Fruit fly (Drosophila melanogaster) whole organism, embryonic: ENCODE data around the gene kni.

Source experiments
- Atf3 ChIP-seq: fragments of 200-800 bp; sonication (Bioruptor generic); optimal IDR thresholded peaks from 3 replicates; lab custom pipeline; 2016; ENCODE audit warnings: missing biosample characterization, missing genetic modification characterization
- Awh ChIP-seq: fragments of 200-800 bp; sonication (Bioruptor generic); IDR thresholded peaks from 2 replicates; pipeline ENCODE4, ENCODE4 v1.3.6; 2022; ENCODE audit warnings: missing biosample characterization, missing genetic modification characterization
- CG10209 ChIP-seq: fragments of 200-800 bp; sonication (Bioruptor generic); optimal IDR thresholded peaks from 3 replicates; lab custom pipeline; 2017; ENCODE audit warnings: missing biosample characterization, mild to moderate bottlenecking, missing genetic modification characterization, missing genetic modification reagents
- CG10274 ChIP-seq: fragments of 200-800 bp; sonication (Bioruptor generic); optimal IDR thresholded peaks from 3 replicates; lab custom pipeline; 2017; ENCODE audit warnings: missing biosample characterization, mild to moderate bottlenecking, missing genetic modification characterization
- CG12769 ChIP-seq: fragments of 200-800 bp; sonication (Bioruptor generic); optimal IDR thresholded peaks from 2 replicates; lab custom pipeline; 2019; ENCODE audit warnings: missing biosample characterization, mild to moderate bottlenecking, missing genetic modification characterization, moderate library complexity
- CG13894 ChIP-seq: fragments of 200-800 bp; sonication (Bioruptor generic); optimal IDR thresholded peaks from 3 replicates; lab custom pipeline; 2018; ENCODE audit warnings: missing biosample characterization, mild to moderate bottlenecking, missing genetic modification characterization, moderate library complexity
- CG1603 ChIP-seq: fragments of 200-800 bp; sonication (Bioruptor generic); optimal IDR thresholded peaks from 2 replicates; lab custom pipeline; 2019; ENCODE audit warnings: missing biosample characterization, mild to moderate bottlenecking, missing genetic modification characterization, moderate library complexity
- CG16813 ChIP-seq: fragments of 200-800 bp; sonication (Bioruptor generic); IDR thresholded peaks from 3 replicates; pipeline ENCODE4 v1.3.6; 2022; ENCODE audit warnings: missing biosample characterization, missing genetic modification characterization; ENCODE audit not compliant: partially characterized antibody
- CG1832 ChIP-seq: fragments of 200-800 bp; sonication (Bioruptor generic); optimal IDR thresholded peaks from 2 replicates; lab custom pipeline; 2017; ENCODE audit warnings: missing biosample characterization, mild to moderate bottlenecking, missing genetic modification characterization, inconsistent platforms
- CG2116 ChIP-seq: fragments of 200-800 bp; sonication (Bioruptor generic); optimal IDR thresholded peaks from 3 replicates; lab custom pipeline; 2018; ENCODE audit warnings: missing biosample characterization, mild to moderate bottlenecking, missing genetic modification characterization
- CG30020 ChIP-seq: fragments of 200-800 bp; optimal IDR thresholded peaks from 2 replicates; lab custom pipeline; 2019; ENCODE audit warnings: missing biosample characterization, mild to moderate bottlenecking, missing genetic modification characterization, moderate library complexity
- CG31388 ChIP-seq: fragments of 200-800 bp; sonication (Bioruptor generic); optimal IDR thresholded peaks from 2 replicates; lab custom pipeline; 2016; ENCODE audit warnings: missing biosample characterization, missing genetic modification characterization
- CG3163 ChIP-seq: fragments of 200-800 bp; sonication (Bioruptor generic); optimal IDR thresholded peaks from 3 replicates; lab custom pipeline; 2016; ENCODE audit warnings: missing biosample characterization, missing genetic modification characterization
- CG33557 ChIP-seq: fragments of 200-800 bp; sonication (Bioruptor generic); optimal IDR thresholded peaks from 2 replicates; lab custom pipeline; 2019; ENCODE audit warnings: missing biosample characterization, mild to moderate bottlenecking, missing genetic modification characterization, moderate library complexity
- CG42726 ChIP-seq: fragments of 200-800 bp; sonication (Bioruptor generic); IDR thresholded peaks from 2 replicates; pipeline ENCODE4 v1.3.6; 2022; ENCODE audit warnings: missing biosample characterization, missing genetic modification characterization; ENCODE audit not compliant: partially characterized antibody
- CG6175 ChIP-seq: fragments of 200-800 bp; sonication (Bioruptor generic); IDR thresholded peaks from 3 replicates; pipeline ENCODE4 v1.3.6; 2022; ENCODE audit warnings: missing biosample characterization, missing genetic modification characterization
- CG6254 ChIP-seq: fragments of 200-800 bp; sonication (Bioruptor generic); optimal IDR thresholded peaks from 3 replicates; lab custom pipeline; 2017; ENCODE audit warnings: mild to moderate bottlenecking, missing biosample characterization, missing genetic modification reagents, missing genetic modification characterization
- CG6683 ChIP-seq: fragments of 200-800 bp; sonication (Bioruptor generic); optimal IDR thresholded peaks from 2 replicates; lab custom pipeline; 2017; ENCODE audit warnings: missing biosample characterization, mild to moderate bottlenecking, missing genetic modification characterization, missing genetic modification reagents
- CG7556 ChIP-seq: fragments of 200-800 bp; sonication (Bioruptor generic); optimal IDR thresholded peaks from 2 replicates; lab custom pipeline; 2017; ENCODE audit warnings: missing biosample characterization, mild to moderate bottlenecking, missing genetic modification characterization
- CG9932 ChIP-seq: fragments of 200-800 bp; sonication (Bioruptor generic); IDR thresholded peaks from 2 replicates; pipeline ENCODE4 v1.3.6; 2022; ENCODE audit warnings: missing biosample characterization, missing genetic modification characterization
- Ets65A ChIP-seq: fragments of 200-800 bp; sonication (Bioruptor generic); peaks from one replicate; lab custom pipeline; 2016; ENCODE audit warnings: missing biosample characterization, missing genetic modification characterization
- Fer3 ChIP-seq: fragments of 200-800 bp; sonication (Bioruptor generic); optimal IDR thresholded peaks from 2 replicates; lab custom pipeline; 2018; ENCODE audit warnings: missing biosample characterization, mild to moderate bottlenecking, missing genetic modification characterization, moderate library complexity
- H15 ChIP-seq: fragments of 200-800 bp; sonication (Bioruptor generic); IDR thresholded peaks from 3 replicates; pipeline ENCODE4 v1.3.6; 2022; ENCODE audit warnings: missing biosample characterization, missing genetic modification characterization
- Hr78 ChIP-seq, 2 experiments: fragments of 200-800 bp in 1 of 2; fragments of >200 bp in 1 of 2; sonication (Bioruptor generic) in 1 of 2; optimal IDR thresholded peaks; 2 replicates each; lab custom pipeline; 2017 to 2019; ENCODE audit warnings: missing biosample characterization in 2 of 2, missing genetic modification characterization in 2 of 2, mild to moderate bottlenecking in 1 of 2, moderate library complexity in 1 of 2
- Med ChIP-seq: fragments of 200-800 bp; sonication (Bioruptor generic); peaks from one replicate; lab custom pipeline; 2016; ENCODE audit warnings: missing biosample characterization, missing genetic modification characterization, mild to moderate bottlenecking, inconsistent platforms, moderate library complexity
- Opbp ChIP-seq: fragments of 200-800 bp; sonication (Bioruptor generic); IDR thresholded peaks from 3 replicates; pipeline ENCODE4 v1.3.6; 2022; ENCODE audit warnings: missing biosample characterization, missing genetic modification characterization; ENCODE audit not compliant: partially characterized antibody
- az2 ChIP-seq: fragments of 200-800 bp; sonication (Bioruptor generic); optimal IDR thresholded peaks from 3 replicates; lab custom pipeline; 2016; ENCODE audit warnings: missing biosample characterization, missing genetic modification characterization
- chif ChIP-seq, 2 experiments: fragments of 200-800 bp; sonication (Bioruptor generic); optimal IDR thresholded peaks; 3 replicates each; lab custom pipeline; 2016; ENCODE audit warnings: missing biosample characterization in 2 of 2, missing genetic modification characterization in 2 of 2
- chinmo ChIP-seq: fragments of 200-800 bp; sonication (Bioruptor generic); IDR thresholded peaks from 4 replicates; pipeline ENCODE4 v1.3.6; 2022; ENCODE audit warnings: missing biosample characterization, missing genetic modification characterization; ENCODE audit not compliant: partially characterized antibody
- da ChIP-seq: fragments of 200-800 bp; sonication (Bioruptor generic); optimal IDR thresholded peaks from 2 replicates; lab custom pipeline; 2016; ENCODE audit warnings: missing biosample characterization, missing genetic modification characterization
- ewg ChIP-seq: fragments of 200-800 bp; sonication (Bioruptor generic); optimal IDR thresholded peaks from 3 replicates; lab custom pipeline; 2017; ENCODE audit warnings: mild to moderate bottlenecking, missing biosample characterization, missing genetic modification reagents, missing genetic modification characterization
- fd102C ChIP-seq: fragments of 200-800 bp; sonication (Bioruptor generic); optimal IDR thresholded peaks from 2 replicates; lab custom pipeline; 2018; ENCODE audit warnings: missing biosample characterization, mild to moderate bottlenecking, missing genetic modification characterization, moderate library complexity
- gsb-n ChIP-seq: fragments of 200-800 bp; sonication (Bioruptor generic); optimal IDR thresholded peaks from 3 replicates; lab custom pipeline; 2018; ENCODE audit warnings: missing biosample characterization, mild to moderate bottlenecking, missing genetic modification characterization
- kni ChIP-seq: fragments of 200-800 bp; sonication (Bioruptor generic); optimal IDR thresholded peaks from 3 replicates; lab custom pipeline; 2017; ENCODE audit warnings: mild to moderate bottlenecking, missing biosample characterization, missing genetic modification reagents, missing genetic modification characterization
- mirr ChIP-seq: fragments of 200-800 bp; sonication (Bioruptor generic); optimal IDR thresholded peaks from 3 replicates; lab custom pipeline; 2018; ENCODE audit warnings: missing biosample characterization, mild to moderate bottlenecking, missing genetic modification characterization
- otp ChIP-seq: fragments of 200-800 bp; sonication (Bioruptor generic); IDR thresholded peaks from 3 replicates; pipeline ENCODE4, ENCODE4 v1.3.6; 2022; ENCODE audit warnings: missing biosample characterization, missing genetic modification characterization
- psq ChIP-seq: fragments of 200-800 bp; sonication (Bioruptor generic); optimal IDR thresholded peaks from 2 replicates; lab custom pipeline; 2017; ENCODE audit warnings: missing biosample characterization, missing genetic modification characterization
- pum ChIP-seq: fragments of 200-800 bp; sonication (Bioruptor generic); optimal IDR thresholded peaks from 2 replicates; lab custom pipeline; 2016; ENCODE audit warnings: missing biosample characterization, missing genetic modification characterization
- sens-2 ChIP-seq: fragments of 200-800 bp; sonication (Bioruptor generic); IDR thresholded peaks from 2 replicates; pipeline ENCODE4 v1.3.6; 2022; ENCODE audit warnings: missing biosample characterization, missing genetic modification characterization
- sna ChIP-seq: fragments of 200-800 bp; sonication (Bioruptor generic); IDR thresholded peaks from 2 replicates; pipeline ENCODE4 v1.3.6; 2022; ENCODE audit warnings: missing biosample characterization, missing genetic modification characterization; ENCODE audit not compliant: partially characterized antibody
- vvl ChIP-seq: fragments of 200-800 bp; sonication (Bioruptor generic); IDR thresholded peaks from 2 replicates; pipeline ENCODE4 v1.3.6; 2022; ENCODE audit warnings: missing biosample characterization, missing genetic modification characterization
- z ChIP-seq: fragments of 200-800 bp; sonication (Bioruptor generic); IDR thresholded peaks from 3 replicates; pipeline ENCODE4 v1.3.6; 2022; ENCODE audit warnings: missing biosample characterization, missing genetic modification characterization

The kni gene

DNA sequence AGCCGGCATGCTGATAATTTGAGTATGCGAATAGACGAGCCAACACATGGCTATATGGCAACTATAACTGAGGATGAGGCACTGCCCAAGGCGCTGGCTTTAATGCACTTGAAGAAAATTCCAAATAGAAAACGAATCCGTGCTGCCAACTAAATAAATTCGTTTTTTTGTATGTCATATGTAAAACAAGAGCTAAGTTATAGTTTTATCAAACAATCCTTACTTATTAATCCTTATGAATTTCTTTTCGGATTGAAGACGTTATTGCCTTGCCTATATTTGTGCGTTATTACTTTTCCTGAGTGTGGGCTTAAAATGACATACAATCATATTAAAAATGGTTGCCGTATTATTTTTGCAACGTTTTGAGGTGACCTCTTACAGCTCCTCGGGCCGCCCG, 18.7 kb downstream of the kni start:
- TF ChIP-seq Ets65A (peak; percentile 10), CG7556 (no peak)

DNA sequence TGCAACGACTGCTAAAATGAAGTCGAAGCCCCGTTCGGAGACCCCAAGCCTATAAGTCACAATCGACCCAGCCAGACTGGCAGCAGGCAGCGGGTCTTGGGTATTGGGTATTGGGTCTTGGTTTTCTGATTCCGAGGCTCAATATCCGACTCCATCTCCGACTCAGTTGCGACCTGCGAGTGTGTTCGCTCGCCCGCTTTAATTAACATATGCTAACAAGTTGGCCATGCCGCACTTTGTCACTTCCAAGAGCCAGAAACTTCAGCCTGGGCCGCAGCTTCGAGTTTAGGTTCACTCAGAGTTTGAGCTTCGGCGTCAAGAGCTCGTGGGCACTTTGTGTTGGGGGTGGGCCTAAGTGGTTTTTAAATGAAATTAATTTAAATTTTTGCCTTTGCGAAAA, 21.3 kb downstream of the kni start:
- TF ChIP-seq CG3163 (GFP tag; lab: Kevin White, UChicago) (no peak), CG13894 (tag; lab: Kevin White, UChicago) (peak; percentile 78), CG10274 (GFP tag; lab: Kevin White, UChicago) (no peak), otp (0 out of 3 replicates have a peak, but pooled peaks have one; percentile 10), CG30020 (tag; lab: Kevin White, UChicago) (no peak), Med (GFP tag; lab: Kevin White, UChicago) (peak; percentile 16), CG10209 (GFP tag; lab: Kevin White, UChicago) (no peak), CG12769 (tag; lab: Kevin White, UChicago) (peak; percentile 2), z (GFP tag; lab: Robert Waterston, UW) (peak; percentile 82), CG6175 (GFP tag; lab: Robert Waterston, UW) (peak; percentile 60; the same call in 1 of the 3 replicates), chinmo (peak; percentile 46; the same call in 1 of the 4 replicates), Hr78 (GFP tag; optimal IDR thresholded peaks at IDR 0.05; lab: Kevin White, UChicago) (peak in 1 of 2 experiments; percentile 17), vvl (GFP tag; lab: Robert Waterston, UW) (peak; percentile 63), kni (peak; percentile 46)

DNA sequence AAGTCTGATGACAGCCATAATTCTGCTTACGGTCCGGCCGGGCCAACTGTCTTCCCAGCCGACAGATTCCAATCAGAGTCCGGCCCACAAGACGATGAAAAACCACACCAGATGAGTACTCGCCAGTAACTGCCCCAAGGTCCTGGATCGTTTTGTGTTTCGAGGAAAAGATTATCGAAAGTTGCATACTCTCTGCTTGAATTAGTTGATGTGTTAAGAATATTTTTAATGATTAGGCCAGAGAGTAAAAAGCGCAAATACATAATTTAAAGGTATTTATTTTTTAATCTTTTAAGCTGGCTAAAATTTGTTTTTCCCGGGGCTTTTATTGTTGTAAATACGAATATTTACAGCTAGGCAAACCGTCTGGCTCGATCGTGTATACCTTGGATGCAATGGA, 22.8 kb downstream of the kni start:
- TF ChIP-seq H15 (GFP tag; lab: Robert Waterston, UW) (no peak), CG2116 (GFP tag; lab: Kevin White, UChicago) (no peak), CG42726 (GFP tag; lab: Robert Waterston, UW) (no peak), Fer3 (tag; lab: Kevin White, UChicago) (no peak)

DNA sequence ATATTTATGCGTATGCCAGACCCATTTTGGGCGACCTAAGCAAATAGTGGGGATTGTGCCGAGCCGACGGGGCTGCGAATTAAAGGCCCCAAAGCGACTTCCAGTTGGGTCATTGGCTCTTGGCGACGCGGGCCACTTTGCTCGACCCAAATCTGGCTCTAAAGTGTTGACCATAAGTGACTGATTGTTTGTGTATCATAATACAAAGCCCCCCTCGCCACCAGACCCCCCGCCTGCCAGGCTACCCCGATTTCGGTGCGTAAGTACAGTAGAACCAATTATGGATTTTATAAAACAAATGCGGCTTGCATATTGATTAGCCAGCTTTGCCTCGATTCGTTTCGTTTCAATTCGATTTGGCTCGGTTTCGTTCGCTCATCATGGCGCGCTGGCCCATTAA, 23.5 kb downstream of the kni start:
- TF ChIP-seq az2 (GFP tag; lab: Kevin White, UChicago) (no peak), vvl (GFP tag; lab: Robert Waterston, UW) (peak; percentile 37; the same call in 1 of the 2 replicates), pum (GFP tag; lab: Kevin White, UChicago) (no peak), kni (peak; percentile 96), gsb-n (tag; lab: Kevin White, UChicago) (peak; percentile 10), Opbp (GFP tag; lab: Robert Waterston, UW) (no peak), mirr (GFP tag; lab: Kevin White, UChicago) (peak; percentile 28), chinmo (0 out of 4 replicates have a peak, but pooled peaks have one; percentile 26), Med (GFP tag; lab: Kevin White, UChicago) (peak; percentile 11), sna (GFP tag; lab: Robert Waterston, UW) (no peak), ewg (GFP tag; lab: Kevin White, UChicago) (no peak), da (GFP tag; lab: Kevin White, UChicago) (no peak)

DNA sequence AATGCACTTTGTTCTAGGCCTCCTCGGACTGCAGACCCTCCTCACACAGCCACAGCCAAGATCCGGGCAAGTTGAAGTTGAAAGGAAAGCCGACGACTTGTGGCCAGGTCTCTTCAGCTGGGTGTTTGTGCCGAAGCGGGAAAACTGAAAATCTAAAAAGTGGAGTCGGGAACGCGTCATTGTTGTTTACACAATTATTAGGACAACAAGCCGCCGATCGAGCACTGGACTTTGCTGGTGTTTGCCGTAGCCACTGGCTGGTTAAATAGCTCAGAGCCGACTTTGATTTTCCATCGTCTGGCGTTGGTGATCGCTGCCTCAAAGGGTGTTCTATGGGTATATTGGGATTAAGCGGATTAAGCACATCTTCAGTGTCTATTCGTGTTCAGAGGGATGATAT, 27.8 kb downstream of the kni start:
- TF ChIP-seq Atf3 (GFP tag; lab: Kevin White, UChicago) = no peak
- peak; percentile 53 for TF ChIP-seq fd102C (GFP tag; lab: Kevin White, UChicago)
- TF ChIP-seq CG16813 (GFP tag; lab: Robert Waterston, UW) = no peak
- TF ChIP-seq sna (GFP tag; lab: Robert Waterston, UW) = no peak
- TF ChIP-seq CG33557 (GFP tag; lab: Kevin White, UChicago) = peak; percentile 29
- TF ChIP-seq CG9932 (GFP tag; lab: Robert Waterston, UW) = 0 out of 2 replicates have a peak, but pooled peaks have one; percentile 9
- TF ChIP-seq CG6683 (GFP tag; lab: Kevin White, UChicago) = no peak
- no peak for TF ChIP-seq psq (GFP tag; lab: Kevin White, UChicago)
- no peak for TF ChIP-seq CG31388 (GFP tag; lab: Kevin White, UChicago)
- TF ChIP-seq CG1603 (tag; lab: Kevin White, UChicago) = peak; percentile 12
- peak; percentile 62 for TF ChIP-seq Med (GFP tag; lab: Kevin White, UChicago)
- TF ChIP-seq CG6254 (GFP tag; lab: Kevin White, UChicago) = no peak
- 0 out of 2 replicates have a peak, but pooled peaks have one; percentile 59 for TF ChIP-seq Awh (GFP tag; lab: Robert Waterston, UW)
- TF ChIP-seq sens-2 (GFP tag; lab: Robert Waterston, UW) = 0 out of 2 replicates have a peak, but pooled peaks have one; percentile 9
- peak; percentile 38 for TF ChIP-seq CG10209 (GFP tag; lab: Kevin White, UChicago)
- peak in 1 of 2 experiments; percentile 5 for TF ChIP-seq chif (GFP tag; optimal IDR thresholded peaks at IDR 0.05; lab: Kevin White, UChicago)
- TF ChIP-seq CG1832 (GFP tag; lab: Kevin White, UChicago) = no peak
